Worm (Caenorhabditis elegans) whole organism, L3 larva: ENCODE measurements around the gene madf-1.

Source experiments
- R02D3.7 ChIP-seq: fragments of 150-350 bp; optimal IDR thresholded peaks from 2 replicates; lab custom pipeline; 2014; ENCODE audit warnings: missing biosample characterization, missing genetic modification characterization
- ZK546.5 ChIP-seq: sonication (generic microtip); optimal IDR thresholded peaks from 2 replicates; lab custom pipeline; 2017; ENCODE audit warnings: missing biosample characterization, missing genetic modification characterization
- ama-1 ChIP-seq: fragments of 150-350 bp; optimal IDR thresholded peaks from 2 replicates; lab custom pipeline; 2018
- ceh-82 ChIP-seq: fragments of 150-350 bp; optimal IDR thresholded peaks from 2 replicates; lab custom pipeline; 2014; ENCODE audit warnings: missing biosample characterization, missing genetic modification characterization
- elt-3 ChIP-seq, 3 experiments: fragments of 150-350 bp in 1 of 3; sonication (generic microtip) in 2 of 3; optimal IDR thresholded peaks; 2 replicates in 2 of 3; 4 replicates in 1 of 3; lab custom pipeline; 2014 to 2017; ENCODE audit warnings: missing biosample characterization in 3 of 3, missing genetic modification characterization in 3 of 3
- mdl-1 ChIP-seq: fragments of 150-350 bp; optimal IDR thresholded peaks from 2 replicates; lab custom pipeline; 2014; ENCODE audit warnings: missing biosample characterization, missing genetic modification characterization
- nhr-237 ChIP-seq: fragments of 150-350 bp; optimal IDR thresholded peaks from 2 replicates; lab custom pipeline; 2014; ENCODE audit warnings: missing biosample characterization, missing genetic modification characterization

ce11 chrIV:855483-855882 is 23.8 kb upstream of the madf-1 start:
- TF ChIP-seq ZK546.5 (tag; lab: Kevin White, UChicago) (no peak), nhr-237 (tag; lab: Kevin White, UChicago) (no peak), ceh-82 (tag; lab: Kevin White, UChicago) (no peak), R02D3.7 (no peak), ama-1 (no peak), mdl-1 (tag; lab: Kevin White, UChicago) (no peak), elt-3 (tag; optimal IDR thresholded peaks at IDR 0.05; lab: Kevin White, UChicago) (no peak)
